Worm (Caenorhabditis elegans) whole organism, early embryonic: ENCODE data around the gene C13A2.9.

Experiments used
- B0310.2 ChIP-seq: sonication (generic microtip); optimal IDR thresholded peaks from 2 replicates; lab custom pipeline; 2016; ENCODE audit warnings: mild to moderate bottlenecking, missing genetic modification characterization, missing compliant biosample characterization
- ama-1 ChIP-seq: fragments of 150-350 bp; optimal IDR thresholded peaks from 2 replicates; lab custom pipeline; 2014
- ceh-13 ChIP-seq: fragments of 200-800 bp; sonication (Bioruptor generic); optimal IDR thresholded peaks from 2 replicates; lab custom pipeline; 2018; ENCODE audit warnings: mild to moderate bottlenecking, missing genetic modification characterization, missing compliant biosample characterization
- ceh-36 ChIP-seq: sonication (generic microtip); optimal IDR thresholded peaks from 2 replicates; lab custom pipeline; 2016; ENCODE audit warnings: missing genetic modification characterization, inconsistent platforms, missing compliant biosample characterization
- ets-7 ChIP-seq: sonication (generic microtip); optimal IDR thresholded peaks from 2 replicates; lab custom pipeline; 2016; ENCODE audit warnings: missing genotype, missing genetic modification characterization, missing compliant biosample characterization
- flt-1 ChIP-seq: fragments of 200-800 bp; sonication (Bioruptor generic); IDR thresholded peaks from 2 replicates; pipeline ENCODE4 v1.3.6; 2022; ENCODE audit warnings: missing genetic modification characterization, missing compliant biosample characterization
- hmbx-1 ChIP-seq: sonication (generic microtip); optimal IDR thresholded peaks from 2 replicates; lab custom pipeline; 2016; ENCODE audit warnings: mild to moderate bottlenecking, missing genetic modification characterization, missing compliant biosample characterization
- hmg-4 ChIP-seq: fragments of 200-800 bp; sonication (Bioruptor generic); optimal IDR thresholded peaks from 2 replicates; lab custom pipeline; 2018; ENCODE audit warnings: mild to moderate bottlenecking, missing genetic modification characterization, missing compliant biosample characterization
- hnd-1 ChIP-seq: sonication (generic microtip); optimal IDR thresholded peaks from 2 replicates; lab custom pipeline; 2016; ENCODE audit warnings: missing genetic modification characterization, missing compliant biosample characterization
- pes-1 ChIP-seq: fragments of 200-800 bp; sonication (Bioruptor generic); IDR thresholded peaks from 2 replicates; pipeline ENCODE4 v1.3.6; 2022; ENCODE audit warnings: missing genetic modification reagents, missing genetic modification characterization, missing compliant biosample characterization
- scrt-1 ChIP-seq: fragments of 200-800 bp; sonication (Bioruptor generic); IDR thresholded peaks from 2 replicates; pipeline ENCODE4 v1.3.6; 2022; ENCODE audit warnings: missing genetic modification characterization, missing compliant biosample characterization
- tbx-11 ChIP-seq: fragments of 200-800 bp; sonication (Bioruptor generic); IDR thresholded peaks from 2 replicates; pipeline ENCODE4 v1.3.6; 2022; ENCODE audit warnings: missing genetic modification characterization, missing compliant biosample characterization

DNA sequence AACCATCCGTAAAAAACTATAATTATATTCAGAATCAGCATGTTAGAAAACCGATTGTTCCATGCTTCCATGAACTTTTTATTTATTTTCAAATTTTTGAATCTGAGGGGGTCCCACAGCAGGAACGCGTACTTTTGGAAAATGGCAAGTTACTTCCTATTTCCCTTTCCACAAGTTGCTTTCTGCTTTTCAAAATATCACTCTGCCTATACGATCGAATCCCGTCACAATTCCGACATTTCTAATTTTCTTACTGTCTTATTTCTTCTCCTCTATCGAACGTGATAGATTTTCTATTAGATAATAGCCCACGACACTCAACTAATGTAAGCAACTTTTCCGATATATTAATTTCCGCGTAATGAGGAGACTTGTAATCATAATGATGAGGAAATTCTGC, 11.5 kb upstream of the C13A2.9 start, which contains the start of gene C13A2.5:
- no peak for TF ChIP-seq ets-7 (tag; lab: Kevin White, UChicago)
- TF ChIP-seq tbx-11 (GFP tag; lab: Robert Waterston, UW) = no peak
- no peak for TF ChIP-seq flt-1
- no peak for TF ChIP-seq ama-1
- no peak for TF ChIP-seq B0310.2 (tag; lab: Kevin White, UChicago)
- no peak for TF ChIP-seq pes-1 (GFP tag; lab: Robert Waterston, UW)
- TF ChIP-seq ceh-13 (GFP tag; lab: Kevin White, UChicago) = no peak
- TF ChIP-seq scrt-1 (GFP tag; lab: Robert Waterston, UW) = no peak
- TF ChIP-seq hnd-1 = no peak
- no peak for TF ChIP-seq hmbx-1 (tag; lab: Kevin White, UChicago)
- no peak for TF ChIP-seq ceh-36
- TF ChIP-seq hmg-4 (GFP tag; lab: Kevin White, UChicago) = no peak
